Fruit fly (Drosophila melanogaster) whole organism, embryonic: Measurements from ENCODE around the gene CG31360.

Experiments used
- Abd-B ChIP-seq: fragments of 200-800 bp; sonication (Bioruptor generic); optimal IDR thresholded peaks from 2 replicates; lab custom pipeline; 2018; ENCODE audit warnings: missing biosample characterization, mild to moderate bottlenecking, missing genetic modification characterization, moderate library complexity
- Atf3 ChIP-seq: fragments of 200-800 bp; sonication (Bioruptor generic); optimal IDR thresholded peaks from 3 replicates; lab custom pipeline; 2016; ENCODE audit warnings: missing biosample characterization, missing genetic modification characterization
- Bdp1 ChIP-seq: fragments of 200-800 bp; sonication (Bioruptor generic); optimal IDR thresholded peaks from 3 replicates; lab custom pipeline; 2016; ENCODE audit warnings: missing biosample characterization, missing genetic modification characterization
- CG10321 ChIP-seq: fragments of 200-800 bp; sonication (Bioruptor generic); IDR thresholded peaks from 2 replicates; pipeline ENCODE4 v1.3.6; 2022; ENCODE audit warnings: missing biosample characterization, missing genetic modification characterization
- CG11696 ChIP-seq: fragments of 200-800 bp; sonication (Bioruptor generic); IDR thresholded peaks from 2 replicates; pipeline ENCODE4 v1.3.6; 2022; ENCODE audit warnings: missing biosample characterization, missing genetic modification characterization
- CG12104 ChIP-seq: fragments of 200-800 bp; sonication (Bioruptor generic); optimal IDR thresholded peaks from 3 replicates; lab custom pipeline; 2016; ENCODE audit warnings: missing biosample characterization, missing genetic modification characterization
- CG12769 ChIP-seq: fragments of 200-800 bp; sonication (Bioruptor generic); optimal IDR thresholded peaks from 2 replicates; lab custom pipeline; 2019; ENCODE audit warnings: missing biosample characterization, mild to moderate bottlenecking, missing genetic modification characterization, moderate library complexity
- CG13287 ChIP-seq: fragments of 200-800 bp; sonication (Bioruptor generic); IDR thresholded peaks from 2 replicates; pipeline ENCODE4 v1.3.6; 2022; ENCODE audit warnings: missing biosample characterization, missing genetic modification characterization; ENCODE audit not compliant: partially characterized antibody
- CG14014 ChIP-seq: fragments of 200-800 bp; sonication (Bioruptor generic); IDR thresholded peaks from 2 replicates; pipeline ENCODE4 v1.3.6; 2022; ENCODE audit warnings: missing biosample characterization, missing genetic modification characterization
- CG17385 ChIP-seq: fragments of 200-800 bp; sonication (Bioruptor generic); optimal IDR thresholded peaks from 3 replicates; lab custom pipeline; 2018; ENCODE audit warnings: missing biosample characterization, mild to moderate bottlenecking, missing genetic modification characterization
- CG2120 ChIP-seq: fragments of 200-800 bp; sonication (Bioruptor generic); optimal IDR thresholded peaks from 3 replicates; lab custom pipeline; 2016; ENCODE audit warnings: missing biosample characterization, missing genetic modification characterization
- CG2129 ChIP-seq: fragments of 200-800 bp; sonication (Bioruptor generic); IDR thresholded peaks from 2 replicates; pipeline ENCODE4 v1.3.6; 2022; ENCODE audit warnings: missing biosample characterization, missing genetic modification characterization; ENCODE audit not compliant: partially characterized antibody
- CG2889 ChIP-seq: fragments of 200-800 bp; sonication (Bioruptor generic); IDR thresholded peaks from 3 replicates; pipeline ENCODE4 v1.3.6; 2022; ENCODE audit warnings: missing biosample characterization, missing genetic modification characterization
- CG31365 ChIP-seq: fragments of 200-800 bp; sonication (Bioruptor generic); optimal IDR thresholded peaks from 2 replicates; lab custom pipeline; 2018; ENCODE audit warnings: missing biosample characterization, mild to moderate bottlenecking, missing genetic modification characterization
- CG3163 ChIP-seq: fragments of 200-800 bp; sonication (Bioruptor generic); optimal IDR thresholded peaks from 3 replicates; lab custom pipeline; 2016; ENCODE audit warnings: missing biosample characterization, missing genetic modification characterization
- CG33557 ChIP-seq: fragments of 200-800 bp; sonication (Bioruptor generic); optimal IDR thresholded peaks from 2 replicates; lab custom pipeline; 2019; ENCODE audit warnings: missing biosample characterization, mild to moderate bottlenecking, missing genetic modification characterization, moderate library complexity
- CG34224 ChIP-seq: fragments of 200-800 bp; sonication (Bioruptor generic); IDR thresholded peaks from 3 replicates; pipeline ENCODE4 v1.3.6; 2022; ENCODE audit warnings: missing biosample characterization, missing genetic modification characterization; ENCODE audit not compliant: partially characterized antibody
- CG3847 ChIP-seq: fragments of 200-800 bp; sonication (Bioruptor generic); IDR thresholded peaks from 2 replicates; pipeline ENCODE4 v1.3.6; 2022; ENCODE audit warnings: missing biosample characterization, missing genetic modification characterization
- CG6791 ChIP-seq: fragments of 200-800 bp; sonication (Bioruptor generic); IDR thresholded peaks from 3 replicates; pipeline ENCODE4 v1.3.6; 2022; ENCODE audit warnings: missing biosample characterization, missing genetic modification characterization; ENCODE audit not compliant: partially characterized antibody
- CG7963 ChIP-seq: fragments of 200-800 bp; sonication (Bioruptor generic); IDR thresholded peaks from 3 replicates; pipeline ENCODE4 v1.3.6; 2022; ENCODE audit warnings: missing biosample characterization, missing genetic modification characterization; ENCODE audit not compliant: partially characterized antibody
- CG8359 ChIP-seq: fragments of 200-800 bp; sonication (Bioruptor generic); optimal IDR thresholded peaks from 2 replicates; lab custom pipeline; 2017; ENCODE audit warnings: missing biosample characterization, mild to moderate bottlenecking, missing genetic modification characterization, borderline replicate concordance
- CG8478 ChIP-seq: fragments of >200 bp; optimal IDR thresholded peaks from 2 replicates; lab custom pipeline; 2018
- CG8765 ChIP-seq: fragments of 200-800 bp; sonication (Bioruptor generic); IDR thresholded peaks from 2 replicates; pipeline ENCODE4 v1.3.6; 2022; ENCODE audit warnings: missing biosample characterization, missing genetic modification characterization
- CG9932 ChIP-seq: fragments of 200-800 bp; sonication (Bioruptor generic); IDR thresholded peaks from 2 replicates; pipeline ENCODE4 v1.3.6; 2022; ENCODE audit warnings: missing biosample characterization, missing genetic modification characterization
- Dad ChIP-seq: fragments of 200-800 bp; sonication (Bioruptor generic); optimal IDR thresholded peaks from 3 replicates; lab custom pipeline; 2016; ENCODE audit warnings: missing biosample characterization, missing genetic modification characterization
- Dref ChIP-seq: fragments of 200-800 bp; sonication (Bioruptor generic); IDR thresholded peaks from 2 replicates; pipeline ENCODE4 v1.3.6; 2022; ENCODE audit warnings: missing biosample characterization, missing genetic modification characterization
- Ets97D ChIP-seq: fragments of 200-800 bp; sonication (Bioruptor generic); optimal IDR thresholded peaks from 3 replicates; lab custom pipeline; 2016; ENCODE audit warnings: missing biosample characterization, missing genetic modification characterization
- H15 ChIP-seq: fragments of 200-800 bp; sonication (Bioruptor generic); IDR thresholded peaks from 3 replicates; pipeline ENCODE4 v1.3.6; 2022; ENCODE audit warnings: missing biosample characterization, missing genetic modification characterization
- HLH4C ChIP-seq: fragments of 200-800 bp; sonication (Bioruptor generic); IDR thresholded peaks from 3 replicates; pipeline ENCODE4 v1.3.6; 2022; ENCODE audit warnings: missing biosample characterization, missing genetic modification characterization; ENCODE audit not compliant: partially characterized antibody
- Hr39 ChIP-seq: fragments of >200 bp; optimal IDR thresholded peaks from 2 replicates; lab custom pipeline; 2017
- Pdp1 ChIP-seq, 2 experiments: fragments of 200-800 bp; sonication (Bioruptor generic); optimal IDR thresholded peaks; 3 replicates each; lab custom pipeline; 2016; ENCODE audit warnings: missing biosample characterization in 2 of 2, missing genetic modification characterization in 2 of 2, mild to moderate bottlenecking in 1 of 2, moderate library complexity in 1 of 2
- Poxn ChIP-seq: fragments of 200-800 bp; sonication (Bioruptor generic); IDR thresholded peaks from 2 replicates; pipeline ENCODE4 v1.3.6; 2022; ENCODE audit warnings: missing biosample characterization, missing genetic modification characterization
- Sox102F ChIP-seq: fragments of 200-800 bp; sonication (Bioruptor generic); optimal IDR thresholded peaks from 2 replicates; lab custom pipeline; 2018; ENCODE audit warnings: missing biosample characterization, mild to moderate bottlenecking, missing genetic modification characterization, moderate library complexity
- Xrp1 ChIP-seq: fragments of 200-800 bp; sonication (Bioruptor generic); IDR thresholded peaks from 2 replicates; pipeline ENCODE4 v1.3.6; 2022; ENCODE audit warnings: missing biosample characterization, missing genetic modification characterization
- aop ChIP-seq: fragments of 200-800 bp; sonication (Bioruptor generic); IDR thresholded peaks from 2 replicates; pipeline ENCODE4 v1.3.6; 2022; ENCODE audit warnings: missing biosample characterization, missing genetic modification characterization
- bcd ChIP-seq: fragments of 200-800 bp; sonication (Bioruptor generic); optimal IDR thresholded peaks from 2 replicates; lab custom pipeline; 2017; ENCODE audit warnings: missing biosample characterization, mild to moderate bottlenecking, missing genetic modification characterization
- chn ChIP-seq: fragments of 200-800 bp; sonication (Bioruptor generic); optimal IDR thresholded peaks from 2 replicates; lab custom pipeline; 2016; ENCODE audit warnings: missing biosample characterization, missing genetic modification characterization
- crp ChIP-seq, 2 experiments: fragments of 200-800 bp; sonication (Bioruptor generic); optimal IDR thresholded peaks; 2 replicates in 1 of 2; 3 replicates in 1 of 2; lab custom pipeline; 2017; ENCODE audit warnings: missing biosample characterization in 2 of 2, missing genetic modification characterization in 2 of 2, mild to moderate bottlenecking in 1 of 2, moderate library complexity in 1 of 2
- ftz-f1 ChIP-seq: fragments of 200-800 bp; sonication (Bioruptor generic); optimal IDR thresholded peaks from 2 replicates; lab custom pipeline; 2016; ENCODE audit warnings: missing biosample characterization, missing genetic modification characterization
- fu2 ChIP-seq: fragments of 200-800 bp; sonication (Bioruptor generic); optimal IDR thresholded peaks from 2 replicates; lab custom pipeline; 2016; ENCODE audit warnings: missing biosample characterization, missing genetic modification characterization
- insv ChIP-seq, 2 experiments: fragments of 200-800 bp; sonication (Bioruptor generic); optimal IDR thresholded peaks; 3 replicates each; lab custom pipeline; 2016 to 2018; ENCODE audit warnings: missing biosample characterization in 2 of 2, missing genetic modification characterization in 2 of 2
- nerfin-2 ChIP-seq: fragments of 200-800 bp; sonication (Bioruptor generic); IDR thresholded peaks from 2 replicates; pipeline ENCODE4 v1.3.6; 2022; ENCODE audit warnings: missing biosample characterization, missing genetic modification characterization; ENCODE audit not compliant: partially characterized antibody
- otp ChIP-seq: fragments of 200-800 bp; sonication (Bioruptor generic); IDR thresholded peaks from 3 replicates; pipeline ENCODE4, ENCODE4 v1.3.6; 2022; ENCODE audit warnings: missing biosample characterization, missing genetic modification characterization
- shn ChIP-seq: fragments of 200-800 bp; sonication (Bioruptor generic); optimal IDR thresholded peaks from 3 replicates; lab custom pipeline; 2016; ENCODE audit warnings: missing biosample characterization, missing genetic modification characterization
- sim ChIP-seq: fragments of 200-800 bp; sonication (Bioruptor generic); IDR thresholded peaks from 2 replicates; pipeline ENCODE4 v1.3.6; 2022; ENCODE audit warnings: missing biosample characterization, missing genetic modification characterization
- sisA ChIP-seq: fragments of 200-800 bp; sonication (Bioruptor generic); IDR thresholded peaks from 2 replicates; pipeline ENCODE4 v1.3.6; 2022; ENCODE audit warnings: missing biosample characterization, missing genetic modification characterization
- so ChIP-seq: fragments of 200-800 bp; sonication (Bioruptor generic); IDR thresholded peaks from 3 replicates; pipeline ENCODE4 v1.3.6; 2022; ENCODE audit warnings: missing biosample characterization, missing genetic modification characterization
- sug ChIP-seq: fragments of 200-800 bp; optimal IDR thresholded peaks from 2 replicates; lab custom pipeline; 2019; ENCODE audit warnings: missing biosample characterization, mild to moderate bottlenecking, missing genetic modification characterization, moderate library complexity
- tio ChIP-seq: fragments of 200-800 bp; sonication (Bioruptor generic); optimal IDR thresholded peaks from 2 replicates; lab custom pipeline; 2017; ENCODE audit warnings: missing biosample characterization, missing genetic modification characterization, inconsistent platforms
- tna ChIP-seq: fragments of 200-800 bp; sonication (Bioruptor generic); IDR thresholded peaks from 2 replicates; pipeline ENCODE4 v1.3.6; 2022; ENCODE audit warnings: missing biosample characterization, missing genetic modification characterization; ENCODE audit not compliant: partially characterized antibody
- usp ChIP-seq: fragments of >200 bp; optimal IDR thresholded peaks from 2 replicates; lab custom pipeline; 2017; ENCODE audit warnings: missing biosample characterization, missing genetic modification characterization
- yki ChIP-seq: fragments of >200 bp; optimal IDR thresholded peaks from 3 replicates; lab custom pipeline; 2018

The CG31360 gene

DNA sequence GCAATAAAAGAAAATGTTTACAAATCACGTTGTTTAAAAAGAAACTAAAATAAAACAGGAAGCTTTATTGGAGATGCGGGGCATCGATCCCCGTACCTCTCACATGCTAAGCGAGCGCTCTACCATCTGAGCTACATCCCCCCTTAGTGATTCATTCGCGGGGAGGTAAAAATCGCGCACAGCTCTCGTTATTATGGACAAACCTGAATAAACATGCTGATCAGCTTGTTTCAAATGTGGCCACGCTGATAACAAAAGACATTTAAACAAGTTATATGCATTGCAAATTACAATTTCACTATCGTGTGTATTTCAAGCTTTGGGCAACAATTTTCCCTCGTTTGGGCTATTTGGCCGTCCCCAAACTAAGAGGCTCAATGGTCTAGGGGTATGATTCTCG, 39.7 kb upstream of the CG31360 start (continued):
- no peak for TF ChIP-seq crp (GFP tag; optimal IDR thresholded peaks at IDR 0.05; lab: Kevin White, UChicago)
- no peak for TF ChIP-seq Dad (GFP tag; lab: Kevin White, UChicago)
- no peak for TF ChIP-seq Ets97D
- TF ChIP-seq Dref (GFP tag; lab: Robert Waterston, UW): no peak
- no peak for TF ChIP-seq Hr39 (lab: Kevin White, UChicago)
- TF ChIP-seq so: no peak
- TF ChIP-seq tio: no peak
- TF ChIP-seq shn (GFP tag; lab: Kevin White, UChicago): no peak
- TF ChIP-seq CG11696 (GFP tag; lab: Robert Waterston, UW): no peak
- peak; percentile 32; the same call in 1 of the 2 replicates for TF ChIP-seq CG13287 (GFP tag; lab: Robert Waterston, UW)
- no peak for TF ChIP-seq aop
- TF ChIP-seq otp (GFP tag; lab: Robert Waterston, UW): no peak
- TF ChIP-seq CG17385 (GFP tag; lab: Kevin White, UChicago): no peak
- TF ChIP-seq CG6791 (GFP tag; lab: Robert Waterston, UW): peak; percentile 60; the same call in 1 of the 3 replicates
- TF ChIP-seq Xrp1: no peak
- no peak for TF ChIP-seq CG2120
- TF ChIP-seq chn (GFP tag; lab: Kevin White, UChicago): no peak
- no peak for TF ChIP-seq ftz-f1
- TF ChIP-seq fu2: no peak
- no peak for TF ChIP-seq CG33557 (GFP tag; lab: Kevin White, UChicago)
- TF ChIP-seq insv (GFP tag; optimal IDR thresholded peaks at IDR 0.05; lab: Kevin White, UChicago): no peak
- no peak for TF ChIP-seq CG2889 (GFP tag; lab: Robert Waterston, UW)
- no peak for TF ChIP-seq CG3847
- peak; percentile 54; the same call in 1 of the 3 replicates for TF ChIP-seq CG34224 (GFP tag; lab: Robert Waterston, UW)
- TF ChIP-seq HLH4C: peak; percentile 59
- no peak for TF ChIP-seq CG14014
- TF ChIP-seq H15 (GFP tag; lab: Robert Waterston, UW): no peak
- TF ChIP-seq CG7963: peak; percentile 50; the same call in 1 of the 3 replicates
- no peak for TF ChIP-seq CG8765 (GFP tag; lab: Robert Waterston, UW)
- no peak for TF ChIP-seq Sox102F (GFP tag; lab: Kevin White, UChicago)
- TF ChIP-seq CG8478: no peak
- TF ChIP-seq Pdp1 (GFP tag; optimal IDR thresholded peaks at IDR 0.05; lab: Kevin White, UChicago): no peak
- no peak for TF ChIP-seq CG10321 (GFP tag; lab: Robert Waterston, UW)
- TF ChIP-seq sisA: no peak
- no peak for TF ChIP-seq CG9932 (GFP tag; lab: Robert Waterston, UW)
- TF ChIP-seq sim: no peak
- peak; percentile 67 for TF ChIP-seq nerfin-2 (GFP tag; lab: Robert Waterston, UW)
- no peak for TF ChIP-seq CG8359 (GFP tag; lab: Kevin White, UChicago)
- TF ChIP-seq CG2129 (GFP tag; lab: Robert Waterston, UW): no peak
- TF ChIP-seq CG3163: no peak
- TF ChIP-seq CG12769 (tag; lab: Kevin White, UChicago): peak; percentile 40
- TF ChIP-seq yki (lab: Kevin White, UChicago): no peak
- TF ChIP-seq Atf3 (GFP tag; lab: Kevin White, UChicago): no peak
- no peak for TF ChIP-seq CG12104 (GFP tag; lab: Kevin White, UChicago)
- no peak for TF ChIP-seq CG31365 (tag; lab: Kevin White, UChicago)
- peak; percentile 99 for TF ChIP-seq Bdp1 (GFP tag; lab: Kevin White, UChicago)
- no peak for TF ChIP-seq Poxn (GFP tag; lab: Robert Waterston, UW)
- TF ChIP-seq sug: no peak
- TF ChIP-seq tna: peak; percentile 64; the same call in 1 of the 2 replicates
- no peak for TF ChIP-seq usp
- no peak for TF ChIP-seq bcd (GFP tag; lab: Kevin White, UChicago)
- no peak for TF ChIP-seq Abd-B (GFP tag; lab: Kevin White, UChicago)
